Worm (Caenorhabditis elegans) whole organism, midembryonic: ENCODE measurements around the gene pmp-1.

Source experiments
- T22C8.4 ChIP-seq: fragments of 200-800 bp; sonication (Bioruptor generic); IDR thresholded peaks from 2 replicates; pipeline ENCODE4 v1.3.6; 2022; ENCODE audit warnings: missing genetic modification characterization, missing compliant biosample characterization
- cog-1 ChIP-seq: sonication (generic microtip); optimal IDR thresholded peaks from 2 replicates; lab custom pipeline; 2016; ENCODE audit warnings: missing genetic modification characterization, missing compliant biosample characterization
- flt-1 ChIP-seq: fragments of 200-800 bp; sonication (Bioruptor generic); IDR thresholded peaks from 2 replicates; pipeline ENCODE4 v1.3.6; 2022; ENCODE audit warnings: missing genetic modification characterization, missing compliant biosample characterization
- klf-2 ChIP-seq: fragments of 200-800 bp; sonication (Bioruptor generic); conservative IDR thresholded peaks from 2 replicates; pipeline ENCODE4 v1.3.6; 2022; ENCODE audit warnings: missing genetic modification reagents, missing genetic modification characterization, missing compliant biosample characterization
- med-1 ChIP-seq: sonication (generic microtip); optimal IDR thresholded peaks from 2 replicates; lab custom pipeline; 2017; ENCODE audit warnings: missing genetic modification characterization, mild to moderate bottlenecking, missing compliant biosample characterization, antibody characterized with exemption, missing genetic modification reagents; ENCODE audit not compliant: insufficient read depth
- ztf-23 ChIP-seq: fragments of 200-800 bp; sonication (Bioruptor generic); IDR thresholded peaks from 2 replicates; pipeline ENCODE4 v1.3.6; 2022; ENCODE audit warnings: missing genetic modification reagents, missing genetic modification characterization, missing compliant biosample characterization
- ztf-29 ChIP-seq: fragments of 200-800 bp; sonication (Bioruptor generic); IDR thresholded peaks from 2 replicates; pipeline ENCODE4 v1.3.6; 2022; ENCODE audit warnings: missing genetic modification reagents, missing genetic modification characterization, missing compliant biosample characterization

DNA sequence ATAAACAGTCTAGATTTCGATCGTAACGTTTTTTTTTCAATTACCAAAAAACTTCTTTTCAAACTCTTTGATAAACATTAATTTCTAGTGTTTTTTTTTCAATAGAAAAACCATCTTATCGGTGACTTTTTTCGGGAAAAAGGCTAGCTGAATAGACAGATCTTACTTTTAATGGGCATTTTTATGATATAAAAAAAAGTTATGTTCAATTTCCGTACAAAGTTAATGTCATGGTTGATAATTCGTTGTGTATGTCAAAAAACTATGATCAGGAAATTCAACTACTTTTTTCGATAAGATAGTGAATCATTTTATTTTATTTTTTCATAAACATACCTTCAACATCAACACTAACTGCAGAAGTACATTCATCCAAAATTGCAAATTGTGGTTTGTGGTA is 1.0 kb upstream of the pmp-1 start:
- no peak for TF ChIP-seq cog-1 (tag; lab: Kevin White, UChicago)
- TF ChIP-seq med-1 (GFP tag; lab: Kevin White, UChicago), result no peak
- TF ChIP-seq flt-1 (GFP tag; lab: Robert Waterston, UW), result no peak
- no peak for TF ChIP-seq klf-2 (GFP tag; lab: Robert Waterston, UW)
- no peak for TF ChIP-seq ztf-23 (GFP tag; lab: Robert Waterston, UW)
- TF ChIP-seq T22C8.4 (GFP tag; lab: Robert Waterston, UW), result no peak
- no peak for TF ChIP-seq ztf-29
